Worm (Caenorhabditis elegans) whole organism, early embryonic: ENCODE data around the gene C01C4.3.

Source experiments
- pes-1 ChIP-seq: fragments of 200-800 bp; sonication (Bioruptor generic); IDR thresholded peaks from 2 replicates; pipeline ENCODE4 v1.3.6; 2022; ENCODE audit warnings: missing genetic modification reagents, missing genetic modification characterization, missing compliant biosample characterization
- scrt-1 ChIP-seq: fragments of 200-800 bp; sonication (Bioruptor generic); IDR thresholded peaks from 2 replicates; pipeline ENCODE4 v1.3.6; 2022; ENCODE audit warnings: missing genetic modification characterization, missing compliant biosample characterization

DNA sequence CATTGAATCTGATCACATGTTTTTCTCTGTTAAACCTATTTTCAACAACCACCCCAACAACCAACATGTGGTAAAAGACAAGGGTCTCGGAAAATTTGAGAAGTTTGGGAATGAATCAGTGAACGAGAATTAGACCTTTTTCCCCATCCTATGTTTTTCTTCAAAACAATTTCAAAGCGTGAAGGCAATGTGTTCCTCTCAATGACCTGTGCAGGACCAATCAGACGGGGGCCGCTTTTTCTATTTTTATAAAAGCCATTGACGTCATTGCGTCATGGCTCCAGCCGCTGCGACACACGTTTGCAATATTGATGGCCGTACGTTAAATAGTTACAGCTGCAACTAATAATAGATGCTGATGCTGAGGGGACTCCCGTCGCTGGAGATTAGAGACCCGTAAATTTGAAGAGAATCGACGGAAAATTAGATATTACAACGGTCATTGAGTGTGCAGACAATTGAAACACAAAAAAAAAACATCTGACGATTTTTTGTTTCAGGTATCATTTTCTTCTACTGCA lies 14.9 kb downstream of the C01C4.3 start:
- TF ChIP-seq pes-1 (GFP tag; lab: Robert Waterston, UW) (no peak), scrt-1 (no peak)
